Worm (Caenorhabditis elegans): ENCODE data around the gene sek-1.

The sek-1 gene

ce11 chrX:7809352-7810196 lies 7.0 kb upstream of the sek-1 start (continued):
- no peak for TF ChIP-seq nhr-77 (tag; optimal IDR thresholded peaks at IDR 0.05)
- peak; percentile 55 for TF ChIP-seq nhr-20 (tag; optimal IDR thresholded peaks at IDR 0.05)
- TF ChIP-seq lin-14 (GFP tag; optimal IDR thresholded peaks at IDR 0.05) = peak; percentile 87
- TF ChIP-seq vab-15 (tag; optimal IDR thresholded peaks at IDR 0.05) = peak; percentile 3
- TF ChIP-seq ets-5 (GFP tag; IDR thresholded peaks at IDR 0.05) = no peak
- TF ChIP-seq skn-1 (tag; optimal IDR thresholded peaks at IDR 0.05) = peak; percentile 2
- TF ChIP-seq pag-3 (tag; optimal IDR thresholded peaks at IDR 0.05; ENCODE audit: borderline replicate concordance, insufficient read depth) = no peak
- no peak for TF ChIP-seq hlh-17 (GFP tag; optimal IDR thresholded peaks at IDR 0.05; ENCODE audit: borderline replicate concordance)
- TF ChIP-seq lin-35 (GFP tag; optimal IDR thresholded peaks at IDR 0.05) = peak; percentile 60 to 64
- TF ChIP-seq lin-39 (tag; optimal IDR thresholded peaks at IDR 0.05) = no peak
- TF ChIP-seq isw-1 (GFP tag; IDR thresholded peaks at IDR 0.05) = peak; percentile 20; the same call in 1 of the 2 replicates
- TF ChIP-seq lir-3 (tag; optimal IDR thresholded peaks at IDR 0.05; ENCODE audit: poor library complexity) = peak; percentile 21
- TF ChIP-seq tbx-2 (tag; optimal IDR thresholded peaks at IDR 0.05) = peak; percentile 54

ce11 chrX:7810991-7811390 lies 5.5 kb upstream of the sek-1 start:
- no peak for TF ChIP-seq aly-2 (tag; optimal IDR thresholded peaks at IDR 0.05)
- TF ChIP-seq lin-35 (GFP tag; optimal IDR thresholded peaks at IDR 0.05) = peak in 1 of 2 experiments; percentile 2
- peak; percentile 66 for TF ChIP-seq nhr-71 (tag; optimal IDR thresholded peaks at IDR 0.05)
- TF ChIP-seq lir-3 (tag; optimal IDR thresholded peaks at IDR 0.05; ENCODE audit: poor library complexity) = no peak
- TF ChIP-seq swsn-7 (tag; optimal IDR thresholded peaks at IDR 0.05) = peak; percentile 41
- no peak for TF ChIP-seq nhr-28 (tag; optimal IDR thresholded peaks at IDR 0.05)
- TF ChIP-seq dsc-1 (tag; optimal IDR thresholded peaks at IDR 0.05) = peak; percentile 70
- peak; percentile 70 for TF ChIP-seq sox-4 (tag; optimal IDR thresholded peaks at IDR 0.05)
- peak; percentile 30 for TF ChIP-seq egl-13 (tag; optimal IDR thresholded peaks at IDR 0.05)
- TF ChIP-seq nhr-19 (GFP tag; conservative IDR thresholded peaks at IDR 0.05) = no peak
- no peak for TF ChIP-seq nhr-237 (tag; optimal IDR thresholded peaks at IDR 0.05)
- no peak for TF ChIP-seq nhr-85 (tag)
- TF ChIP-seq nhr-47 (tag; optimal IDR thresholded peaks at IDR 0.05) = peak; percentile 54
- TF ChIP-seq dpl-1 (GFP tag; optimal IDR thresholded peaks at IDR 0.05) = no peak
- TF ChIP-seq lin-39 (tag; optimal IDR thresholded peaks at IDR 0.05) = no peak
- TF ChIP-seq lsy-2 (tag; optimal IDR thresholded peaks at IDR 0.05) = peak; percentile 15 to 23
- TF ChIP-seq fkh-8 (tag; optimal IDR thresholded peaks at IDR 0.05) = peak; percentile 84
- TF ChIP-seq Y116A8C.19 (tag; optimal IDR thresholded peaks at IDR 0.05; ENCODE audit: borderline replicate concordance) = no peak
- no peak for TF ChIP-seq elt-2 (tag; optimal IDR thresholded peaks at IDR 0.05)
- TF ChIP-seq nhr-84 (tag; optimal IDR thresholded peaks at IDR 0.05) = no peak
- no peak for TF ChIP-seq vab-15 (tag; optimal IDR thresholded peaks at IDR 0.05)
- peak; percentile 72 for TF ChIP-seq lin-14 (GFP tag; optimal IDR thresholded peaks at IDR 0.05)
- no peak for TF ChIP-seq unc-86 (tag; optimal IDR thresholded peaks at IDR 0.05)
- no peak for TF ChIP-seq ceh-63 (GFP tag; optimal IDR thresholded peaks at IDR 0.05)
- TF ChIP-seq irx-1 (tag; optimal IDR thresholded peaks at IDR 0.05) = no peak

- TF ChIP-seq nhr-12 (tag; optimal IDR thresholded peaks at IDR 0.05) (no peak), unc-86 (tag; optimal IDR thresholded peaks at IDR 0.05) (no peak), mef-2 (tag; optimal IDR thresholded peaks at IDR 0.05) (no peak), alr-1 (tag; optimal IDR thresholded peaks at IDR 0.05; ENCODE audit: borderline replicate concordance) (no peak), snpc-4 (tag; optimal IDR thresholded peaks at IDR 0.05) (no peak), sup-37 (GFP tag; optimal IDR thresholded peaks at IDR 0.05) (no peak), tbx-2 (tag; optimal IDR thresholded peaks at IDR 0.05) (no peak), nhr-19 (GFP tag; conservative IDR thresholded peaks at IDR 0.05) (peak; percentile 53), grh-1 (GFP tag; IDR thresholded peaks at IDR 0.05) (no peak), mdl-1 (tag; optimal IDR thresholded peaks at IDR 0.05) (no peak), lin-39 (tag; optimal IDR thresholded peaks at IDR 0.05) (no peak), egl-27 (tag; optimal IDR thresholded peaks at IDR 0.05) (no peak), isw-1 (GFP tag; IDR thresholded peaks at IDR 0.05) (no peak), nhr-84 (tag; optimal IDR thresholded peaks at IDR 0.05) (no peak), skn-1 (tag; optimal IDR thresholded peaks at IDR 0.05) (no peak), mep-1 (tag; optimal IDR thresholded peaks at IDR 0.05) (peak; percentile 63), vab-15 (tag; optimal IDR thresholded peaks at IDR 0.05) (no peak), ceh-82 (tag; optimal IDR thresholded peaks at IDR 0.05) (peak in 2 of 3 experiments; percentile 3 to 33), C34B4.2 (tag; optimal IDR thresholded peaks at IDR 0.05) (no peak), irx-1 (tag; optimal IDR thresholded peaks at IDR 0.05) (no peak), fkh-8 (tag; optimal IDR thresholded peaks at IDR 0.05) (no peak), fos-1 (tag; optimal IDR thresholded peaks at IDR 0.05) (peak; percentile 52), ama-1 (optimal IDR thresholded peaks at IDR 0.05) (no peak), nhr-28 (tag; optimal IDR thresholded peaks at IDR 0.05) (no peak)
Measured at ce11 chrX:7814747-7815146, 1.8 kb upstream of the sek-1 start.
